Worm (Caenorhabditis elegans) whole organism, L3 larva: Measurements from ENCODE around the gene cpg-19.

Experiments
- R02D3.7 ChIP-seq: fragments of 150-350 bp; optimal IDR thresholded peaks from 2 replicates; lab custom pipeline; 2014; ENCODE audit warnings: missing biosample characterization, missing genetic modification characterization
- ama-1 ChIP-seq: fragments of 150-350 bp; optimal IDR thresholded peaks from 2 replicates; lab custom pipeline; 2018
- ceh-16 ChIP-seq: sonication (generic microtip); optimal IDR thresholded peaks from 2 replicates; lab custom pipeline; 2017; ENCODE audit warnings: missing biosample characterization, missing genetic modification characterization
- elt-3 ChIP-seq, 3 experiments: fragments of 150-350 bp in 1 of 3; sonication (generic microtip) in 2 of 3; optimal IDR thresholded peaks; 2 replicates in 2 of 3; 4 replicates in 1 of 3; lab custom pipeline; 2014 to 2017; ENCODE audit warnings: missing biosample characterization in 3 of 3, missing genetic modification characterization in 3 of 3
- lin-15B ChIP-seq: fragments of 150-350 bp; optimal IDR thresholded peaks from 2 replicates; lab custom pipeline; 2014; ENCODE audit warnings: missing biosample characterization, missing genetic modification characterization
- nfya-1 ChIP-seq: sonication (generic microtip); optimal IDR thresholded peaks from 2 replicates; lab custom pipeline; 2017; ENCODE audit warnings: missing genetic modification characterization, mild to moderate bottlenecking, missing compliant biosample characterization, antibody characterized with exemption, moderate library complexity; ENCODE audit not compliant: insufficient read depth
- nhr-237 ChIP-seq: fragments of 150-350 bp; optimal IDR thresholded peaks from 2 replicates; lab custom pipeline; 2014; ENCODE audit warnings: missing biosample characterization, missing genetic modification characterization
- pha-4 ChIP-seq: fragments of 150-350 bp; optimal IDR thresholded peaks from 2 replicates; lab custom pipeline; 2014; ENCODE audit warnings: missing biosample characterization, missing genetic modification reagents, missing genetic modification characterization
- skn-1 ChIP-seq: fragments of 150-350 bp; optimal IDR thresholded peaks from 2 replicates; lab custom pipeline; 2014; ENCODE audit warnings: missing biosample characterization, missing genetic modification characterization
- tbx-2 ChIP-seq: sonication (generic microtip); optimal IDR thresholded peaks from 2 replicates; lab custom pipeline; 2016; ENCODE audit warnings: mild to moderate bottlenecking, missing genetic modification characterization, missing compliant biosample characterization
- unc-39 ChIP-seq: sonication (generic microtip); optimal IDR thresholded peaks from 4 replicates; lab custom pipeline; 2017; ENCODE audit warnings: missing biosample characterization, missing genetic modification characterization
- unc-62 ChIP-seq: fragments of 150-350 bp; sonication (generic microtip); optimal IDR thresholded peaks from 4 replicates; lab custom pipeline; 2014; ENCODE audit warnings: missing biosample characterization, missing genetic modification reagents, missing genetic modification characterization
- zag-1 ChIP-seq: fragments of 150-350 bp; optimal IDR thresholded peaks from 2 replicates; lab custom pipeline; 2014; ENCODE audit warnings: missing biosample characterization, missing genetic modification characterization
- ztf-4 ChIP-seq: fragments of 150-350 bp; optimal IDR thresholded peaks from 2 replicates; lab custom pipeline; 2014; ENCODE audit warnings: missing biosample characterization, missing genetic modification characterization

DNA sequence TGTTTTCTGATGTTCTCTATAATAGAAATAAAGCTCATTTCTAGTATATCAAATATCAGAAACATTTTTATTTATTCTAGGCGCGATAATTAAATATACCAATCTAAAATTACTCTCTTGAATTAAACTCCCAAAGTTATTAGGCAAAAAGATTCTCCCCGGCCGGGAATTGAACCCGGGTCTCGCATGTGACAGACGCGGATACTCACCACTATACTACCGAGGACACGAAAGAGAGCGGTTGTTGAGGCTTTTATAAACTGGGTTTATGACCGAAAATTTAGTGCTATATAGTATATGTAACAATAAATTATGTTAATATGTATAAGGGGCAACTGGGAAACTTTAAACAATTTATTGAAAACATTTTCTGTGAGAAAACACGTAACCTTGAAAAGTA, 17.0 kb upstream of the cpg-19 start:
- TF ChIP-seq R02D3.7 (tag; lab: Kevin White, UChicago) (peak; percentile 11), unc-39 (tag; lab: Kevin White, UChicago) (no peak), skn-1 (tag; lab: Kevin White, UChicago) (no peak), elt-3 (tag; optimal IDR thresholded peaks at IDR 0.05; lab: Kevin White, UChicago) (no peak), nfya-1 (tag; lab: Kevin White, UChicago) (peak; percentile 31), zag-1 (tag; lab: Kevin White, UChicago) (no peak), unc-62 (GFP tag; lab: Kevin White, UChicago) (no peak), nhr-237 (tag; lab: Kevin White, UChicago) (no peak), ama-1 (lab: Kevin White, UChicago) (no peak), ztf-4 (peak; percentile 7), lin-15B (tag; lab: Kevin White, UChicago) (no peak), ceh-16 (no peak), pha-4 (peak; percentile 71), tbx-2 (tag; lab: Kevin White, UChicago) (peak; percentile 59)
